Worm (Caenorhabditis elegans): ENCODE measurements around the gene hpo-34.

Gene hpo-34

DNA sequence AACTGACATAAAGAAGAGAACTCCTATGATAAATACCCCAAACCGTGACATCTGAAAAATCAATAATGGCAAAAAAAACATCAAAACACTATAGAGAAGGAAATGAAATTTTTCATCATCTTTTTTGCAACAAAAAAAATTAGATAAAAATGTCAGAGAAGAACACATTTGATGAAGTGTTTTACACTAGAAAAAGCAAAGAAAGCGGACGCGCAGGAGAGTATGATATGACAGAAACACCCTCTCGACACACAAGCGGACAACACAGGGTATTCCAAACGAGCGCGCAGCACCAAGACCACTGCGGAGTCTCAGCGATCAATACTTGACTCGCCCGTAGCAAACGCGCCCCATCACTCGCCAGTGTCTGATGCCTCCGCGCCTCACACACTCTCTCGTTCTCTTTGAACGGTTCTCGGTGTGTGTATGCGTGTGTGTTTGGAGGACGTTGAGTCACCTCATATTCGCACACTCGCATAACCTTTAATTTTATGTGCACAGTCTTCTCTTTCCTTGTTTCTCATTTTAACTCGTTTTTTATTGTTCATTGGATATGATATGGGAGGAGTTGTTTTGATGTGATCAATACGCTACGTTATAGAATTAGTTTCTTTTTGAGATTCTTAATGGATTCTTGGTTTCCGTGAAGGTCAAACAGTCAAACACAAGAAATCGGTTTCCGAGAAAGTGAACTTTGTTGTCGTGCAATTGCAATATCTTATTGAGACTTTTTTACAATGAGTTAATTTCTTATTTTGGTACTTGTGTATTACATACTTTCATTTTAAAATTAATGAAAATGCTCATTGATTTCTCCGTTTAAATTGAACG is 27.8 kb upstream of the hpo-34 start, which contains the start of gene selt-1.1:
Gene selt-1.1 (minus strand): TSS at position 51 of the 831 bp plus-strand sequence.
- TF ChIP-seq tag-97 (GFP tag; IDR thresholded peaks at IDR 0.05) (no peak), ceh-32 (tag; optimal IDR thresholded peaks at IDR 0.05; ENCODE audit: poor library complexity) (no peak), attf-4 (tag; optimal IDR thresholded peaks at IDR 0.05) (no peak), egl-43 (GFP tag; IDR thresholded peaks at IDR 0.05) (no peak), snpc-1.2 (GFP tag; IDR thresholded peaks at IDR 0.05) (no peak), lin-1 (GFP tag; IDR thresholded peaks at IDR 0.05) (peak; percentile 36; the same call in 1 of the 2 replicates), lir-3 (tag; optimal IDR thresholded peaks at IDR 0.05) (no peak), ceh-44 (GFP tag; IDR thresholded peaks at IDR 0.05) (no peak), mes-2 (tag; optimal IDR thresholded peaks at IDR 0.05; ENCODE audit: poor library complexity, severe bottlenecking) (peak; percentile 73), lin-15B (tag; optimal IDR thresholded peaks at IDR 0.05) (no peak), nhr-25 (tag; optimal IDR thresholded peaks at IDR 0.05; ENCODE audit: borderline replicate concordance, insufficient read depth) (peak; percentile 28), F49E8.2 (tag; optimal IDR thresholded peaks at IDR 0.05; ENCODE audit: borderline replicate concordance) (no peak), daf-8 (GFP tag; IDR thresholded peaks at IDR 0.05) (no peak), ZK546.5 (tag; optimal IDR thresholded peaks at IDR 0.05) (no peak), ceh-62 (tag; optimal IDR thresholded peaks at IDR 0.05) (no peak), daf-12 (tag; optimal IDR thresholded peaks at IDR 0.05) (no peak), mep-1 (tag; optimal IDR thresholded peaks at IDR 0.05) (peak; percentile 84), unc-130 (GFP tag; optimal IDR thresholded peaks at IDR 0.05) (no peak), zag-1 (tag; optimal IDR thresholded peaks at IDR 0.05) (no peak), ceh-82 (tag; optimal IDR thresholded peaks at IDR 0.05) (no peak), Y48G9A.11 (GFP tag; IDR thresholded peaks at IDR 0.05) (no peak), hif-1 (tag; optimal IDR thresholded peaks at IDR 0.05) (peak in 1 of 2 experiments; percentile 52), nhr-77 (tag; optimal IDR thresholded peaks at IDR 0.05) (peak; percentile 35), gei-8 (GFP tag; optimal IDR thresholded peaks at IDR 0.05) (no peak), lin-29 (GFP tag; IDR thresholded peaks at IDR 0.05) (no peak), pha-4 (GFP tag; IDR thresholded peaks at IDR 0.05) (no peak), pha-4 (tag; optimal IDR thresholded peaks at IDR 0.05) (no peak), madf-5 (GFP tag; IDR thresholded peaks at IDR 0.05) (0 out of 4 replicates have a peak, but pooled peaks of 1 of the 2 experiments have one; percentile 4), mdt-29 (GFP tag; IDR thresholded peaks at IDR 0.05) (no peak), php-3 (GFP tag; IDR thresholded peaks at IDR 0.05) (no peak), zfp-2 (tag; optimal IDR thresholded peaks at IDR 0.05) (no peak), unc-62 (GFP tag; optimal IDR thresholded peaks at IDR 0.05 in 1 of 2) (peak in 1 of 2 experiments; percentile 19), unc-62 (tag; optimal IDR thresholded peaks at IDR 0.05) (no peak), jun-1 (tag; optimal IDR thresholded peaks at IDR 0.05) (no peak), nhr-6 (tag; optimal IDR thresholded peaks at IDR 0.05) (peak; percentile 97), T26A8.4 (GFP tag; IDR thresholded peaks at IDR 0.05) (peak; percentile 42; the same call in 1 of the 2 replicates), D1046.2 (GFP tag; IDR thresholded peaks at IDR 0.05) (no peak), nhr-10 (tag; optimal IDR thresholded peaks at IDR 0.05) (no peak), mxl-3 (GFP tag; optimal IDR thresholded peaks at IDR 0.05) (peak; percentile 77), F10B5.3 (tag; optimal IDR thresholded peaks at IDR 0.05) (peak; percentile 44), madf-9 (GFP tag; conservative IDR thresholded peaks at IDR 0.05) (0 out of 2 replicates have a peak, but pooled peaks have one; percentile 52), lim-7 (GFP tag; IDR thresholded peaks at IDR 0.05) (no peak), Y75B8A.6 (GFP tag; IDR thresholded peaks at IDR 0.05) (no peak), lin-39 (tag; optimal IDR thresholded peaks at IDR 0.05) (no peak), F37D6.2 (tag; optimal IDR thresholded peaks at IDR 0.05) (no peak), skn-1 (tag; optimal IDR thresholded peaks at IDR 0.05) (no peak), ztf-7 (tag; optimal IDR thresholded peaks at IDR 0.05) (peak; percentile 39), nhr-41 (GFP tag; IDR thresholded peaks at IDR 0.05) (no peak), cey-2 (tag; optimal IDR thresholded peaks at IDR 0.05; ENCODE audit: borderline replicate concordance, insufficient read depth) (no peak)

Data from whole organism, L4 larva.